Worm (Caenorhabditis elegans) whole organism, L1 larva: ENCODE measurements around the gene C56G2.22.

ENCODE experiments used
- C16A3.4 ChIP-seq: fragments of 150-350 bp; optimal IDR thresholded peaks from 2 replicates; lab custom pipeline; 2014; ENCODE audit warnings: missing biosample characterization, missing genetic modification characterization
- C34B4.2 ChIP-seq: sonication (generic microtip); optimal IDR thresholded peaks from 2 replicates; lab custom pipeline; 2017; ENCODE audit warnings: mild to moderate bottlenecking, missing genetic modification characterization, missing compliant biosample characterization
- F16B12.6 ChIP-seq: fragments of 150-350 bp; optimal IDR thresholded peaks from 2 replicates; lab custom pipeline; 2014; ENCODE audit warnings: missing biosample characterization, missing genetic modification characterization
- alr-1 ChIP-seq: fragments of 200-800 bp; sonication (Bioruptor generic); optimal IDR thresholded peaks from 2 replicates; lab custom pipeline; 2018; ENCODE audit warnings: borderline replicate concordance, mild to moderate bottlenecking, missing genetic modification characterization, missing compliant biosample characterization
- aly-2 ChIP-seq: fragments of 150-350 bp; optimal IDR thresholded peaks from 2 replicates; lab custom pipeline; 2014; ENCODE audit warnings: missing biosample characterization, missing genetic modification characterization
- ceh-8 ChIP-seq: fragments of 200-800 bp; sonication (Bioruptor generic); optimal IDR thresholded peaks from 2 replicates; lab custom pipeline; 2018; ENCODE audit warnings: mild to moderate bottlenecking, missing genetic modification characterization, moderate library complexity, missing compliant biosample characterization
- ceh-82 ChIP-seq, 3 experiments: fragments of 150-350 bp in 1 of 3; sonication (generic microtip) in 2 of 3; optimal IDR thresholded peaks; 2 replicates each; lab custom pipeline; 2014 to 2017; ENCODE audit warnings: missing biosample characterization in 3 of 3, missing genetic modification characterization in 3 of 3
- ceh-88 ChIP-seq: fragments of 200-800 bp; sonication (Bioruptor generic); IDR thresholded peaks from 2 replicates; pipeline ENCODE4 v1.3.6; 2022; ENCODE audit warnings: missing genetic modification characterization, missing compliant biosample characterization
- ceh-90 ChIP-seq: sonication (generic microtip); optimal IDR thresholded peaks from 2 replicates; lab custom pipeline; 2016; ENCODE audit warnings: missing genetic modification characterization, missing compliant biosample characterization
- ces-1 ChIP-seq: fragments of 150-350 bp; optimal IDR thresholded peaks from 2 replicates; lab custom pipeline; 2014; ENCODE audit warnings: missing biosample characterization, missing genetic modification reagents, missing genetic modification characterization
- egl-13 ChIP-seq: sonication (generic microtip); optimal IDR thresholded peaks from 2 replicates; lab custom pipeline; 2016; ENCODE audit warnings: missing genotype, missing genetic modification reagents, missing genetic modification characterization, missing compliant biosample characterization
- elt-2 ChIP-seq: sonication (generic microtip); optimal IDR thresholded peaks from 2 replicates; lab custom pipeline; 2016; ENCODE audit warnings: missing genetic modification characterization, mild to moderate bottlenecking, inconsistent platforms, missing compliant biosample characterization, missing genetic modification reagents
- ets-5 ChIP-seq: fragments of 200-800 bp; sonication (Bioruptor generic); IDR thresholded peaks from 2 replicates; pipeline ENCODE4 v1.3.6; 2022; ENCODE audit warnings: missing genetic modification characterization, missing compliant biosample characterization
- fkh-4 ChIP-seq: sonication (generic microtip); optimal IDR thresholded peaks from 2 replicates; lab custom pipeline; 2016; ENCODE audit warnings: missing compliant biosample characterization, missing genetic modification characterization, borderline replicate concordance
- fkh-8 ChIP-seq: sonication (generic microtip); optimal IDR thresholded peaks from 2 replicates; lab custom pipeline; 2016; ENCODE audit warnings: mild to moderate bottlenecking, missing genetic modification characterization, missing compliant biosample characterization
- fos-1 ChIP-seq: fragments of 150-350 bp; optimal IDR thresholded peaks from 2 replicates; lab custom pipeline; 2014; ENCODE audit warnings: missing biosample characterization, missing genetic modification characterization
- grh-1 ChIP-seq: fragments of 200-800 bp; sonication (Bioruptor generic); IDR thresholded peaks from 2 replicates; pipeline ENCODE4 v1.3.6; 2022; ENCODE audit warnings: missing genetic modification reagents, missing genetic modification characterization, missing compliant biosample characterization
- hlh-17 ChIP-seq: fragments of 200-800 bp; sonication (Bioruptor generic); optimal IDR thresholded peaks from 2 replicates; lab custom pipeline; 2018; ENCODE audit warnings: missing genetic modification characterization, mild to moderate bottlenecking, missing compliant biosample characterization, moderate library complexity, borderline replicate concordance
- hlh-4 ChIP-seq: sonication (generic microtip); optimal IDR thresholded peaks from 2 replicates; lab custom pipeline; 2016; ENCODE audit warnings: mild to moderate bottlenecking, missing genetic modification characterization, missing compliant biosample characterization
- hpl-2 ChIP-seq: fragments of 150-350 bp; optimal IDR thresholded peaks from 2 replicates; lab custom pipeline; 2014; ENCODE audit warnings: missing biosample characterization, missing genetic modification reagents, missing genetic modification characterization
- isw-1 ChIP-seq: fragments of 200-800 bp; sonication (Bioruptor generic); IDR thresholded peaks from 2 replicates; pipeline ENCODE4 v1.3.6; 2022; ENCODE audit warnings: missing genetic modification characterization, missing compliant biosample characterization
- jun-1 ChIP-seq: fragments of 150-350 bp; optimal IDR thresholded peaks from 2 replicates; lab custom pipeline; 2014; ENCODE audit warnings: missing biosample characterization, missing genetic modification reagents, missing genetic modification characterization
- lin-14 ChIP-seq: fragments of 200-800 bp; sonication (Bioruptor generic); optimal IDR thresholded peaks from 2 replicates; lab custom pipeline; 2018; ENCODE audit warnings: mild to moderate bottlenecking, missing genetic modification characterization, moderate library complexity, missing compliant biosample characterization
- lin-15B ChIP-seq: fragments of 150-350 bp; sonication (generic microtip); optimal IDR thresholded peaks from 3 replicates; lab custom pipeline; 2014; ENCODE audit warnings: missing biosample characterization, missing genetic modification characterization
- lin-39 ChIP-seq: fragments of 150-350 bp; optimal IDR thresholded peaks from 2 replicates; lab custom pipeline; 2014; ENCODE audit warnings: missing biosample characterization, missing genetic modification reagents, missing genetic modification characterization
- lir-3 ChIP-seq: sonication (generic microtip); optimal IDR thresholded peaks from 2 replicates; lab custom pipeline; 2016; ENCODE audit warnings: mild to moderate bottlenecking, missing genetic modification characterization, moderate library complexity, missing compliant biosample characterization; ENCODE audit not compliant: poor library complexity
- mab-9 ChIP-seq: fragments of 200-800 bp; sonication (Bioruptor generic); IDR thresholded peaks from 2 replicates; pipeline ENCODE4 v1.3.6; 2022; ENCODE audit warnings: missing genetic modification reagents, missing genetic modification characterization, missing compliant biosample characterization
- mdl-1 ChIP-seq, 2 experiments: fragments of 150-350 bp; optimal IDR thresholded peaks; 2 replicates each; lab custom pipeline; 2014 to 2017; ENCODE audit warnings: missing biosample characterization in 2 of 2, missing genetic modification characterization in 2 of 2, inconsistent platforms in 1 of 2
- nhr-11 ChIP-seq: fragments of 150-350 bp; optimal IDR thresholded peaks from 2 replicates; lab custom pipeline; 2014; ENCODE audit warnings: missing biosample characterization, missing genetic modification characterization
- nhr-12 ChIP-seq: sonication (generic microtip); optimal IDR thresholded peaks from 2 replicates; lab custom pipeline; 2017; ENCODE audit warnings: missing biosample characterization, missing genetic modification characterization
- nhr-19 ChIP-seq: fragments of 200-800 bp; sonication (Bioruptor generic); conservative IDR thresholded peaks from 2 replicates; pipeline ENCODE4 v1.3.6; 2022; ENCODE audit warnings: missing genetic modification characterization, missing compliant biosample characterization
- nhr-237 ChIP-seq: fragments of 150-350 bp; optimal IDR thresholded peaks from 2 replicates; lab custom pipeline; 2014; ENCODE audit warnings: missing biosample characterization, missing genetic modification characterization
- nhr-28 ChIP-seq: fragments of 150-350 bp; optimal IDR thresholded peaks from 2 replicates; lab custom pipeline; 2014; ENCODE audit warnings: missing biosample characterization, missing genetic modification characterization
- nhr-71 ChIP-seq: sonication (generic microtip); optimal IDR thresholded peaks from 2 replicates; lab custom pipeline; 2016; ENCODE audit warnings: mild to moderate bottlenecking, missing genetic modification characterization, moderate library complexity, missing compliant biosample characterization
- nhr-76 ChIP-seq: sonication (generic microtip); optimal IDR thresholded peaks from 2 replicates; lab custom pipeline; 2017; ENCODE audit warnings: missing biosample characterization, missing genetic modification characterization
- nhr-84 ChIP-seq: sonication (generic microtip); optimal IDR thresholded peaks from 2 replicates; lab custom pipeline; 2017; ENCODE audit warnings: missing biosample characterization, missing genetic modification characterization
- nhr-90 ChIP-seq: sonication (generic microtip); optimal IDR thresholded peaks from 2 replicates; lab custom pipeline; 2016; ENCODE audit warnings: mild to moderate bottlenecking, missing genetic modification characterization, missing compliant biosample characterization; ENCODE audit not compliant: poor library complexity
- pag-3 ChIP-seq: sonication (generic microtip); optimal IDR thresholded peaks from 2 replicates; lab custom pipeline; 2017; ENCODE audit warnings: missing genetic modification characterization, mild to moderate bottlenecking, missing compliant biosample characterization, antibody characterized with exemption, borderline replicate concordance; ENCODE audit not compliant: insufficient read depth
- pax-3 ChIP-seq: fragments of 200-800 bp; sonication (Bioruptor generic); optimal IDR thresholded peaks from 2 replicates; lab custom pipeline; 2018; ENCODE audit warnings: mild to moderate bottlenecking, missing genetic modification characterization, moderate library complexity, missing compliant biosample characterization
- pqm-1 ChIP-seq: sonication (generic microtip); optimal IDR thresholded peaks from 3 replicates; lab custom pipeline; 2017; ENCODE audit warnings: missing biosample characterization, missing genetic modification characterization
- skn-1 ChIP-seq: fragments of 150-350 bp; optimal IDR thresholded peaks from 2 replicates; lab custom pipeline; 2014; ENCODE audit warnings: missing biosample characterization, missing genetic modification characterization
- sptf-1 ChIP-seq: fragments of 150-350 bp; optimal IDR thresholded peaks from 2 replicates; lab custom pipeline; 2014; ENCODE audit warnings: missing biosample characterization, missing genetic modification characterization
- sup-37 ChIP-seq: fragments of 200-800 bp; sonication (Bioruptor generic); optimal IDR thresholded peaks from 2 replicates; lab custom pipeline; 2018; ENCODE audit warnings: mild to moderate bottlenecking, missing genetic modification characterization, missing compliant biosample characterization
- tbx-2 ChIP-seq: sonication (generic microtip); optimal IDR thresholded peaks from 2 replicates; lab custom pipeline; 2016; ENCODE audit warnings: missing genetic modification characterization, missing compliant biosample characterization
- tlp-1 ChIP-seq: fragments of 150-350 bp; optimal IDR thresholded peaks from 2 replicates; lab custom pipeline; 2014; ENCODE audit warnings: missing biosample characterization, missing genetic modification characterization
- unc-30 ChIP-seq: sonication (generic microtip); optimal IDR thresholded peaks from 2 replicates; lab custom pipeline; 2017; ENCODE audit warnings: missing biosample characterization, missing genetic modification characterization
- unc-62 ChIP-seq: fragments of 150-350 bp; optimal IDR thresholded peaks from 2 replicates; lab custom pipeline; 2014; ENCODE audit warnings: missing biosample characterization, missing genetic modification reagents, missing genetic modification characterization
- unc-86 ChIP-seq: sonication (generic microtip); optimal IDR thresholded peaks from 2 replicates; lab custom pipeline; 2016; ENCODE audit warnings: missing genetic modification characterization, missing compliant biosample characterization
- vab-15 ChIP-seq: sonication (generic microtip); optimal IDR thresholded peaks from 2 replicates; lab custom pipeline; 2017; ENCODE audit warnings: missing genotype, mild to moderate bottlenecking, missing genetic modification characterization, missing compliant biosample characterization
- zag-1 ChIP-seq: fragments of 150-350 bp; optimal IDR thresholded peaks from 2 replicates; lab custom pipeline; 2014; ENCODE audit warnings: missing biosample characterization, missing genetic modification characterization
- zip-4 ChIP-seq: fragments of 200-800 bp; sonication (Bioruptor generic); optimal IDR thresholded peaks from 2 replicates; lab custom pipeline; 2018; ENCODE audit warnings: mild to moderate bottlenecking, missing genetic modification characterization, moderate library complexity, missing compliant biosample characterization
- ztf-11 ChIP-seq, 2 experiments: sonication (generic microtip); optimal IDR thresholded peaks; 2 replicates each; lab custom pipeline; 2016 to 2017; ENCODE audit warnings: missing genetic modification characterization in 2 of 2, missing biosample characterization in 1 of 2, missing compliant biosample characterization in 1 of 2
- ztf-4 ChIP-seq: fragments of 150-350 bp; optimal IDR thresholded peaks from 2 replicates; lab custom pipeline; 2014; ENCODE audit warnings: missing biosample characterization, missing genetic modification characterization

C56G2.22 gene

DNA sequence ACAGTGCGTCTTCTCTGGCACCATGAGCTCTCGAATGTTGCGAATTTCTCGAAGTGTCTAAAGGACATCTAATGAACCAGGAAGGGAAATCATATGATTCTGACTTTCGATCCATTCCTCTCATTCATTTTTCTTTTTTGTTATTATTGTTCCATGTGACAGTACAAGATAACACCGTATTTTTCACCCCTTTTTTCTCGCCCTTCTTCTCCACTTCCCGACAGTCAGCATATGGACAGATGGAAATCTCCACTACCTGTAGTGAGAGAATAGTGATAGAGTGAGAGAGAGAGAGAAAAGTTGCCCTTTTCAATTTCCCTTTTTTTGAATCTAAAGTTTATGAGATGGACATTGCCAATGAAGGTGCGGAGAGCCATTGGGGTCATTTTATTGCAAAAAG is 14.6 kb downstream of the C56G2.22 start (continued):
- TF ChIP-seq hlh-17 (GFP tag; lab: Kevin White, UChicago) (no peak), nhr-28 (no peak), zip-4 (GFP tag; lab: Kevin White, UChicago) (no peak), nhr-71 (tag; lab: Kevin White, UChicago) (peak; percentile 56), pax-3 (tag; lab: Kevin White, UChicago) (no peak), ztf-11 (tag; optimal IDR thresholded peaks at IDR 0.05; lab: Kevin White, UChicago) (no peak), egl-13 (tag; lab: Kevin White, UChicago) (no peak), nhr-76 (tag; lab: Kevin White, UChicago) (no peak), hpl-2 (GFP tag; lab: Kevin White, UChicago) (no peak), ceh-82 (tag; optimal IDR thresholded peaks at IDR 0.05; lab: Kevin White, UChicago) (no peak), nhr-12 (no peak), pqm-1 (tag; lab: Kevin White, UChicago) (no peak), lin-15B (tag; lab: Kevin White, UChicago) (no peak), ceh-88 (GFP tag; lab: Robert Waterston, UW) (no peak), aly-2 (tag; lab: Kevin White, UChicago) (no peak), nhr-11 (tag; lab: Kevin White, UChicago) (no peak), mab-9 (GFP tag; lab: Robert Waterston, UW) (no peak), hlh-4 (no peak), tlp-1 (tag; lab: Kevin White, UChicago) (no peak), zag-1 (tag; lab: Kevin White, UChicago) (no peak), C16A3.4 (tag; lab: Kevin White, UChicago) (no peak), fkh-8 (tag; lab: Kevin White, UChicago) (no peak), alr-1 (no peak), ztf-4 (tag; lab: Kevin White, UChicago) (no peak), fkh-4 (tag; lab: Kevin White, UChicago) (no peak), sptf-1 (no peak), isw-1 (GFP tag; lab: Robert Waterston, UW) (no peak), sup-37 (GFP tag; lab: Kevin White, UChicago) (no peak), ceh-90 (tag; lab: Kevin White, UChicago) (no peak), nhr-237 (tag; lab: Kevin White, UChicago) (no peak), fos-1 (tag; lab: Kevin White, UChicago) (no peak), unc-86 (no peak), F16B12.6 (tag; lab: Kevin White, UChicago) (no peak), lir-3 (tag; lab: Kevin White, UChicago) (no peak), jun-1 (tag; lab: Kevin White, UChicago) (no peak), lin-14 (GFP tag; lab: Kevin White, UChicago) (peak; percentile 79), C34B4.2 (tag; lab: Kevin White, UChicago) (no peak), skn-1 (tag; lab: Kevin White, UChicago) (peak; percentile 20), nhr-19 (GFP tag; lab: Robert Waterston, UW) (0 out of 2 replicates have a peak, but pooled peaks have one; percentile 16), tbx-2 (tag; lab: Kevin White, UChicago) (peak; percentile 2), nhr-90 (tag; lab: Kevin White, UChicago) (peak; percentile 2), ceh-8 (GFP tag; lab: Kevin White, UChicago) (no peak), vab-15 (peak; percentile 35), grh-1 (GFP tag; lab: Robert Waterston, UW) (no peak), pag-3 (tag; lab: Kevin White, UChicago) (no peak), nhr-84 (tag; lab: Kevin White, UChicago) (no peak), mdl-1 (tag; optimal IDR thresholded peaks at IDR 0.05; lab: Kevin White, UChicago) (peak in 1 of 2 experiments; percentile 58), unc-30 (tag; lab: Kevin White, UChicago) (no peak), lin-39 (tag; lab: Kevin White, UChicago) (no peak), unc-62 (GFP tag; lab: Kevin White, UChicago) (no peak), ces-1 (no peak), elt-2 (tag; lab: Kevin White, UChicago) (no peak), ets-5 (no peak)
